Worm (Caenorhabditis elegans) whole organism, mixed stage, embryonic: ENCODE results near the gene B0035.21.

Experiments used
- M03D4.4 ChIP-seq: sonication (generic microtip); optimal IDR thresholded peaks from 2 replicates; lab custom pipeline; 2017; ENCODE audit warnings: mild to moderate bottlenecking, missing genetic modification characterization, missing compliant biosample characterization
- blmp-1 ChIP-seq: fragments of 150-350 bp; optimal IDR thresholded peaks from 2 replicates; lab custom pipeline; 2014; ENCODE audit warnings: missing biosample characterization, missing genetic modification characterization
- cnd-1 ChIP-seq: fragments of 200-800 bp; sonication (Bioruptor generic); optimal IDR thresholded peaks from 2 replicates; lab custom pipeline; 2018; ENCODE audit warnings: mild to moderate bottlenecking, missing genetic modification characterization, missing compliant biosample characterization
- lin-13 ChIP-seq: fragments of 150-350 bp; optimal IDR thresholded peaks from 2 replicates; lab custom pipeline; 2014; ENCODE audit warnings: missing biosample characterization, missing genetic modification characterization
- nhr-12 ChIP-seq: fragments of 150-350 bp; optimal IDR thresholded peaks from 2 replicates; lab custom pipeline; 2014; ENCODE audit warnings: missing biosample characterization, missing genetic modification characterization
- nhr-2 ChIP-seq: fragments of 150-350 bp; optimal IDR thresholded peaks from 2 replicates; lab custom pipeline; 2014; ENCODE audit warnings: missing biosample characterization, missing genetic modification characterization
- nhr-237 ChIP-seq: fragments of 150-350 bp; optimal IDR thresholded peaks from 2 replicates; lab custom pipeline; 2014; ENCODE audit warnings: missing biosample characterization, missing genetic modification characterization
- pha-4 ChIP-seq: fragments of 150-350 bp; optimal IDR thresholded peaks from 2 replicates; lab custom pipeline; 2018; ENCODE audit warnings: missing biosample characterization, missing genetic modification reagents, missing genetic modification characterization
- sem-2 ChIP-seq: fragments of 200-800 bp; sonication (Bioruptor generic); optimal IDR thresholded peaks from 2 replicates; lab custom pipeline; 2018; ENCODE audit warnings: mild to moderate bottlenecking, missing genetic modification characterization, missing compliant biosample characterization
- tbx-8 ChIP-seq: fragments of 200-800 bp; sonication (Bioruptor generic); optimal IDR thresholded peaks from 2 replicates; lab custom pipeline; 2018; ENCODE audit warnings: mild to moderate bottlenecking, missing genetic modification characterization, moderate library complexity, missing compliant biosample characterization
- unc-39 ChIP-seq: fragments of 150-350 bp; optimal IDR thresholded peaks from 2 replicates; lab custom pipeline; 2014; ENCODE audit warnings: missing biosample characterization, missing genetic modification characterization

DNA sequence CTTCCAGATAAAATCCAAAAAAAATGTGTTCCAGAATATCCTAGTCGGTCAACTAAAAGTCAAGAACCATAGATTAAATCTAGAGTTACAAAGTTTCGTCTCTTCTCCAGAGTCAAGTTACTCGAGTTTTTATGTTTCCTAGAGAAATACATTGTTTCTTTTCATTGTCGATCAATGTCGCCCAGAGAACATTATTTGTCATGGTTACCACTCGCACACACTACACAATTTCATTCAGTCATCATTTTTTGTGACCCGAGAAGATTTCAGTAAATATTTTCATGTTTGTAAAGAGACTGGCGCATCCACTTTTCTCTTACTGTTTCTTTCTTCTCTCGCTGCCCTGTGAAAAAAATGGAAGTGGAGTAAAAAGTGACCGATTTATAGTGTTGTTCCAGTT, 10.4 kb upstream of the B0035.21 start:
- no peak for TF ChIP-seq nhr-2 (tag; lab: Kevin White, UChicago)
- TF ChIP-seq blmp-1: no peak
- TF ChIP-seq sem-2 (GFP tag; lab: Kevin White, UChicago): no peak
- no peak for TF ChIP-seq pha-4 (tag; lab: Kevin White, UChicago)
- no peak for TF ChIP-seq tbx-8
- TF ChIP-seq lin-13: no peak
- TF ChIP-seq cnd-1 (tag; lab: Kevin White, UChicago): no peak
- TF ChIP-seq nhr-12 (tag; lab: Kevin White, UChicago): no peak
- no peak for TF ChIP-seq M03D4.4 (tag; lab: Kevin White, UChicago)
- TF ChIP-seq nhr-237 (tag; lab: Kevin White, UChicago): no peak
- TF ChIP-seq unc-39 (tag; lab: Kevin White, UChicago): no peak
